Fruit fly (Drosophila melanogaster) whole organism, adult: ENCODE data around the gene Fancm.

ENCODE experiments used
- CG12768 ChIP-seq: fragments of 200-800 bp; sonication (Bioruptor generic); optimal IDR thresholded peaks from 2 replicates; lab custom pipeline; 2017; ENCODE audit warnings: missing biosample characterization, missing genetic modification characterization, mild to moderate bottlenecking, moderate library complexity, missing genetic modification reagents
- CG5204 ChIP-seq: fragments of 200-800 bp; sonication (Bioruptor generic); optimal IDR thresholded peaks from 2 replicates; lab custom pipeline; 2016; ENCODE audit warnings: missing biosample characterization, missing genetic modification characterization
- bab1 ChIP-seq: fragments of 200-800 bp; sonication (Bioruptor generic); optimal IDR thresholded peaks from 3 replicates; lab custom pipeline; 2019; ENCODE audit warnings: missing biosample characterization, mild to moderate bottlenecking, missing genetic modification characterization, moderate library complexity
- tj ChIP-seq: fragments of 200-800 bp; sonication (Bioruptor generic); optimal IDR thresholded peaks from 3 replicates; lab custom pipeline; 2017; ENCODE audit warnings: missing biosample characterization, mild to moderate bottlenecking, missing genetic modification characterization, moderate library complexity

DNA sequence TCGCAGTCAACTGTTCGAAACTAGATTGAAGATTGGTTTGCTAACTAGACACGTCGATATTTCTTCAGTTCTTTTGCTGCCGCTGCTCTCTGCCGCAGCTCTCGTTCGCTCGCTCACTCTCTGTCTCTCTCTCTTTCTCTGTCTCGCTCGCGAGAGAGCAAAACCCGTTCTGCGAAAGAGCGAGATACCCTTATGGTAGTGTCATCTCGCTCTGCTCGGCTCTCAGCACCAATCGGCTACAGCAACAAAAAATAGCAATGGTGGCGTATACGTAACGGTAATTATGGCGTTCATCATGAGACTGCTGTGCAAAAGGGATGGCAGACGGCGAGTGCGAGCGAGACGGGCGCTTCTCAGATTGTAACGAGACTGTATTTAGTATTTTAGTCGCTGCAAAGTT lies 35.8 kb upstream of the Fancm start, which contains the start of gene lbe:
- TF ChIP-seq bab1 (GFP tag; lab: Kevin White, UChicago), result no peak
- no peak for TF ChIP-seq CG5204 (GFP tag; lab: Kevin White, UChicago)
- no peak for TF ChIP-seq tj (GFP tag; lab: Kevin White, UChicago)
- no peak for TF ChIP-seq CG12768
